Fruit fly (Drosophila melanogaster) whole organism: ENCODE data around the gene Pitslre.

Source experiments
- Dll ChIP-seq: fragments of >200 bp; optimal IDR thresholded peaks from 2 replicates; lab custom pipeline; 2017
- EcR ChIP-seq, 2 experiments: fragments of >200 bp; optimal IDR thresholded peaks; 2 replicates each; lab custom pipeline; 2017; ENCODE audit warnings: missing biosample characterization in 2 of 2, missing genetic modification characterization in 2 of 2, missing genetic modification reagents in 2 of 2
- pan ChIP-seq: fragments of >200 bp; optimal IDR thresholded peaks from 2 replicates; lab custom pipeline; 2017

DNA sequence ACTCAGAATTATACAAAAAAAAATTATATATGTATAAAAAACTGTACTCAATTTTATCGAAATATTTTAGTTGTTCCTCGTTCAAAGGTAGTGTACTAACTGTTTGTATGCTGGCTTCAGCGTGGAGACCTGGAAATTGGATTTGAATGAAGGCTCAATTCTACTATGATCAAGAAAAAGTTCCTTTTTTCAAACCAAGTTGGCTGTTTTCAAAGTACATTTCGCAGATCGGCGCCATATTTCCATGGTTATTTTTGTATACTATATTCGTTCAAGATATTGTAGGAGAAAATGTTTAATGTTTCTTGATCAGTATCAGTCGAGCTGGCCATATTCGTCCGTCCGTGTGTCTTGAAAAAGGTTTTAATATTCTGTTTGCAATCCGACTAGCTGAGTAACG, 46.6 kb downstream of the Pitslre start, which contains the start of gene Mst77F:
- TF ChIP-seq pan (lab: Kevin White, UChicago) (no peak), Dll (no peak), EcR (GFP tag; optimal IDR thresholded peaks at IDR 0.05; lab: Kevin White, UChicago) (no peak)
